Worm (Caenorhabditis elegans) whole organism, L4/young adult: ENCODE results near the gene W09G12.8.

Experiments used
- dao-5 ChIP-seq: sonication (generic microtip); optimal IDR thresholded peaks from 2 replicates; lab custom pipeline; 2016; ENCODE audit warnings: missing genotype, missing genetic modification characterization, moderate library complexity, missing compliant biosample characterization
- him-1 ChIP-seq: sonication (generic microtip); optimal IDR thresholded peaks from 2 replicates; lab custom pipeline; 2016; ENCODE audit warnings: missing genotype, missing genetic modification reagents, missing genetic modification characterization, missing compliant biosample characterization

DNA sequence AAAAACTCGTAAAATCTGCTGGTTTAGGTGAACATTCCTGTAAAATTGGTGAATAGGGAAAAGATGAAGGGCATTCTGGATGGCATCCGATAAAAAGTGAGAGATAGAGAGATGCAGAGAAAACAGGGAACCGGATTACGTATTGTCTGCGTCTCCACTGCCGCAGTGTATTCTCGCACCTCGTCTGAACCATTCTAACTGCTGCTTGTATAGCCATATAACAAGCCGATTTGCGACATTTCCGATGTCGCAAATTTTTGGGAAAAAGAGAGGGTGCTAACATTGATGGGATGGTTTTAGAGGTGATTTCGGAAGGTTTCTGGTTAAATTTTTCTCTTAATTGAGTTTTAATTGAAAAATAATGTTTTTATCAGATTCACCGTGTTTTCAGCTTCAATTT is 4.8 kb upstream of the W09G12.8 start, which contains the start of gene W09G12.10:
- TF ChIP-seq him-1 (tag; lab: Kevin White, UChicago) (no peak), dao-5 (no peak)
